Worm (Caenorhabditis elegans) whole organism, L1 larva: ENCODE measurements around the gene ZC317.7.

Source experiments
- dpl-1 ChIP-seq, 3 experiments: fragments of 150-350 bp in 2 of 3; sonication (generic microtip) in 1 of 3; optimal IDR thresholded peaks; 2 replicates each; lab custom pipeline; 2014 to 2017; ENCODE audit warnings: missing biosample characterization in 3 of 3, missing genetic modification characterization in 3 of 3, missing genetic modification reagents in 3 of 3
- egl-27 ChIP-seq, 2 experiments: fragments of 150-350 bp in 1 of 2; sonication (generic microtip); optimal IDR thresholded peaks; 3 replicates each; lab custom pipeline; 2017 to 2018; ENCODE audit warnings: missing biosample characterization in 2 of 2, missing genetic modification characterization in 2 of 2, missing genetic modification reagents in 2 of 2
- elt-2 ChIP-seq: sonication (generic microtip); optimal IDR thresholded peaks from 2 replicates; lab custom pipeline; 2016; ENCODE audit warnings: missing genetic modification characterization, mild to moderate bottlenecking, inconsistent platforms, missing compliant biosample characterization, missing genetic modification reagents
- fkh-8 ChIP-seq: sonication (generic microtip); optimal IDR thresholded peaks from 2 replicates; lab custom pipeline; 2016; ENCODE audit warnings: mild to moderate bottlenecking, missing genetic modification characterization, missing compliant biosample characterization
- fos-1 ChIP-seq: fragments of 150-350 bp; optimal IDR thresholded peaks from 2 replicates; lab custom pipeline; 2014; ENCODE audit warnings: missing biosample characterization, missing genetic modification characterization
- lin-35 ChIP-seq, 2 experiments: fragments of 150-350 bp; optimal IDR thresholded peaks; 2 replicates each; lab custom pipeline; 2014; ENCODE audit warnings: missing biosample characterization in 2 of 2, missing genetic modification characterization in 2 of 2, missing genetic modification reagents in 2 of 2
- lir-3 ChIP-seq: sonication (generic microtip); optimal IDR thresholded peaks from 2 replicates; lab custom pipeline; 2016; ENCODE audit warnings: mild to moderate bottlenecking, missing genetic modification characterization, moderate library complexity, missing compliant biosample characterization; ENCODE audit not compliant: poor library complexity
- nhr-28 ChIP-seq: fragments of 150-350 bp; optimal IDR thresholded peaks from 2 replicates; lab custom pipeline; 2014; ENCODE audit warnings: missing biosample characterization, missing genetic modification characterization
- nhr-84 ChIP-seq: sonication (generic microtip); optimal IDR thresholded peaks from 2 replicates; lab custom pipeline; 2017; ENCODE audit warnings: missing biosample characterization, missing genetic modification characterization
- ztf-4 ChIP-seq: fragments of 150-350 bp; optimal IDR thresholded peaks from 2 replicates; lab custom pipeline; 2014; ENCODE audit warnings: missing biosample characterization, missing genetic modification characterization

ce11 chrV:5493447-5493846, 22.6 kb upstream of the ZC317.7 start, which contains the start of gene T05C3.2:
- TF ChIP-seq nhr-28 (tag; lab: Kevin White, UChicago) (no peak), fos-1 (tag; lab: Kevin White, UChicago) (no peak), ztf-4 (tag; lab: Kevin White, UChicago) (no peak), nhr-84 (tag; lab: Kevin White, UChicago) (no peak), fkh-8 (tag; lab: Kevin White, UChicago) (no peak), egl-27 (tag; optimal IDR thresholded peaks at IDR 0.05; lab: Kevin White, UChicago) (no peak), lir-3 (tag; lab: Kevin White, UChicago) (no peak), elt-2 (no peak), lin-35 (GFP tag; optimal IDR thresholded peaks at IDR 0.05; lab: Kevin White, UChicago) (no peak), dpl-1 (GFP tag; optimal IDR thresholded peaks at IDR 0.05; lab: Kevin White, UChicago) (no peak)
